Fruit fly (Drosophila melanogaster): ENCODE data around the gene Eip93F.

DNA sequence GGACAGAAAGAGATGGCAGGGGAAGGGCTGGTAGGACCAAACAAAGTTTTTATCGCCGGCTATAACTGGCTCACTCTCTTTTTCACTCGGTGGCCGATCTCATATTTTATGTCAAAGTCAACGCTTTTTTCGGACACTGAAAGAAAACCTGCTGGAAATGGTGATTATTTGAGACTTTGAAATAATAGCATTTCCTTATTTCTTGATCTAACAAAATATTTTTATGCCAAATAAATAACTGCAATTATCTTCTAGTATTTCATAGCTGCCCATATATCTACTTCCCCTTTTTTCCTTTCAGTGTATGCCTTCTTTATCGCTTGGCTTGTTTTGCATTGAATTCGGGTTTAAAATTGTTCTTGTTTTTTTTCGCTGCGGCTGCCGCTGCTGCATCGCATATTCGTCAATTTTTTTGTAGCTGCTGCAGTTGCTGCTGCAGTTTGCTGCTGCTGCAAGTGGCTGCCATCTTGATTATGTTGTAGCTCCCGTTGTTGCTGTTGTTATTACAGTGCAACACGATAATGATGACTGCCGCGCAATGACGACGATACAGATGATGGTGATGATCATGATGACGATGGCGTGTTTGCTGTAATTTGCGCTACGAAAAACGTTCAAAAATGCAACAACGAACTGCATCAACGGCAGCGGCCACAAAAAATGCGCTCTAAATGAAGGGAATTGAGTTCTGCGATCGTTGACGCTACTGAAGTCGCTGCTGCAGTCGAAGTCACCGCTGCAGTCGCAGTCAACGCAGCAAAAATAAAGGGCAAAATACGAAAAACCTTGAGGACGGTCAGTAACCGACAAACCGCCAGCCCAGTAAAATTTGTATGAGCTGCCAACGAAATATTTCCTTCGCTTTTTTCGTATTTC, 11.6 kb upstream of the Eip93F start:
- TF ChIP-seq CG32006 (GFP tag; optimal IDR thresholded peaks at IDR 0.05) (peak; percentile 89), Hr38 (GFP tag; optimal IDR thresholded peaks at IDR 0.05) (no peak)

Data from whole organism, prepupa.